Worm (Caenorhabditis elegans) whole organism, L3 larva: ENCODE data around the gene R04B5.5.
A peak's percentile ranks its signal among the peaks of the same experiment; 100 is the strongest.

Experiments
- R02D3.7 ChIP-seq: fragments of 150-350 bp; optimal IDR thresholded peaks from 2 replicates; lab custom pipeline; 2014; ENCODE audit warnings: missing biosample characterization, missing genetic modification characterization
- ZK546.5 ChIP-seq: sonication (generic microtip); optimal IDR thresholded peaks from 2 replicates; lab custom pipeline; 2017; ENCODE audit warnings: missing biosample characterization, missing genetic modification characterization
- aly-2 ChIP-seq: fragments of 150-350 bp; optimal IDR thresholded peaks from 2 replicates; lab custom pipeline; 2014; ENCODE audit warnings: missing biosample characterization, missing genetic modification characterization
- ama-1 ChIP-seq: fragments of 150-350 bp; optimal IDR thresholded peaks from 2 replicates; lab custom pipeline; 2018
- ceh-16 ChIP-seq: sonication (generic microtip); optimal IDR thresholded peaks from 2 replicates; lab custom pipeline; 2017; ENCODE audit warnings: missing biosample characterization, missing genetic modification characterization
- ceh-28 ChIP-seq: fragments of 150-350 bp; optimal IDR thresholded peaks from 2 replicates; lab custom pipeline; 2014; ENCODE audit warnings: missing biosample characterization, missing genetic modification reagents, missing genetic modification characterization
- ceh-9 ChIP-seq: sonication (generic microtip); optimal IDR thresholded peaks from 2 replicates; lab custom pipeline; 2018; ENCODE audit warnings: missing biosample characterization, missing genetic modification characterization
- egl-27 ChIP-seq: sonication (generic microtip); optimal IDR thresholded peaks from 4 replicates; lab custom pipeline; 2017; ENCODE audit warnings: missing biosample characterization, missing genetic modification reagents, missing genetic modification characterization
- elt-1 ChIP-seq: fragments of 150-350 bp; optimal IDR thresholded peaks from 2 replicates; lab custom pipeline; 2014; ENCODE audit warnings: missing biosample characterization, missing genetic modification characterization
- elt-2 ChIP-seq: sonication (generic microtip); optimal IDR thresholded peaks from 2 replicates; lab custom pipeline; 2016; ENCODE audit warnings: missing genetic modification reagents, mild to moderate bottlenecking, missing genetic modification characterization, missing compliant biosample characterization
- hmg-11 ChIP-seq: sonication (generic microtip); optimal IDR thresholded peaks from 2 replicates; lab custom pipeline; 2016; ENCODE audit warnings: missing genetic modification characterization, missing compliant biosample characterization
- lin-39 ChIP-seq: fragments of 150-350 bp; optimal IDR thresholded peaks from 2 replicates; lab custom pipeline; 2018; ENCODE audit warnings: missing biosample characterization, missing genetic modification reagents, missing genetic modification characterization
- lsy-12 ChIP-seq: sonication (generic microtip); optimal IDR thresholded peaks from 2 replicates; lab custom pipeline; 2016; ENCODE audit warnings: mild to moderate bottlenecking, missing genetic modification characterization, missing compliant biosample characterization
- mdl-1 ChIP-seq: fragments of 150-350 bp; optimal IDR thresholded peaks from 2 replicates; lab custom pipeline; 2014; ENCODE audit warnings: missing biosample characterization, missing genetic modification characterization
- nfya-1 ChIP-seq: sonication (generic microtip); optimal IDR thresholded peaks from 2 replicates; lab custom pipeline; 2017; ENCODE audit warnings: missing genetic modification characterization, mild to moderate bottlenecking, missing compliant biosample characterization, antibody characterized with exemption, moderate library complexity; ENCODE audit not compliant: insufficient read depth
- nhr-11 ChIP-seq: fragments of 150-350 bp; optimal IDR thresholded peaks from 2 replicates; lab custom pipeline; 2014; ENCODE audit warnings: missing biosample characterization, missing genetic modification characterization
- nhr-23 ChIP-seq: fragments of 150-350 bp; optimal IDR thresholded peaks from 2 replicates; lab custom pipeline; 2014; ENCODE audit warnings: missing biosample characterization, missing genetic modification reagents, missing genetic modification characterization
- nhr-25 ChIP-seq: sonication (generic microtip); optimal IDR thresholded peaks from 2 replicates; lab custom pipeline; 2017; ENCODE audit warnings: missing biosample characterization, missing genetic modification characterization
- nhr-28 ChIP-seq: fragments of 150-350 bp; optimal IDR thresholded peaks from 2 replicates; lab custom pipeline; 2014; ENCODE audit warnings: missing biosample characterization, missing genetic modification characterization
- nhr-76 ChIP-seq: fragments of 150-350 bp; sonication (generic microtip); optimal IDR thresholded peaks from 5 replicates; lab custom pipeline; 2014; ENCODE audit warnings: missing biosample characterization, missing genetic modification characterization
- nhr-77 ChIP-seq: fragments of 150-350 bp; optimal IDR thresholded peaks from 2 replicates; lab custom pipeline; 2014; ENCODE audit warnings: missing biosample characterization, missing genetic modification characterization
- pha-4 ChIP-seq: fragments of 150-350 bp; optimal IDR thresholded peaks from 2 replicates; lab custom pipeline; 2014; ENCODE audit warnings: missing biosample characterization, missing genetic modification reagents, missing genetic modification characterization
- pqm-1 ChIP-seq: fragments of 150-350 bp; optimal IDR thresholded peaks from 2 replicates; lab custom pipeline; 2017; ENCODE audit warnings: missing biosample characterization, missing genetic modification characterization, inconsistent platforms
- sea-2 ChIP-seq: fragments of 150-350 bp; sonication (generic microtip); optimal IDR thresholded peaks from 4 replicates; lab custom pipeline; 2014; ENCODE audit warnings: missing biosample characterization, missing genetic modification reagents, missing genetic modification characterization
- skn-1 ChIP-seq: fragments of 150-350 bp; optimal IDR thresholded peaks from 2 replicates; lab custom pipeline; 2014; ENCODE audit warnings: missing biosample characterization, missing genetic modification characterization
- unc-39 ChIP-seq: sonication (generic microtip); optimal IDR thresholded peaks from 4 replicates; lab custom pipeline; 2017; ENCODE audit warnings: missing biosample characterization, missing genetic modification characterization
- unc-62 ChIP-seq: fragments of 150-350 bp; sonication (generic microtip); optimal IDR thresholded peaks from 4 replicates; lab custom pipeline; 2014; ENCODE audit warnings: missing biosample characterization, missing genetic modification reagents, missing genetic modification characterization
- zag-1 ChIP-seq: fragments of 150-350 bp; optimal IDR thresholded peaks from 2 replicates; lab custom pipeline; 2014; ENCODE audit warnings: missing biosample characterization, missing genetic modification characterization
- ztf-11 ChIP-seq: fragments of 150-350 bp; optimal IDR thresholded peaks from 2 replicates; lab custom pipeline; 2014; ENCODE audit warnings: missing biosample characterization, missing genetic modification characterization
- ztf-4 ChIP-seq: fragments of 150-350 bp; optimal IDR thresholded peaks from 2 replicates; lab custom pipeline; 2014; ENCODE audit warnings: missing biosample characterization, missing genetic modification characterization

The R04B5.5 gene

ce11 chrV:10073793-10074192 is 13.5 kb upstream of the R04B5.5 start, which contains the start of gene F57A8.6:
TSS of gene F57A8.6 (minus strand) at chrV:10073893.
- TF ChIP-seq nhr-25 (tag; lab: Kevin White, UChicago) (no peak), nhr-76 (peak; percentile 46)

- no peak for TF ChIP-seq pqm-1 (tag; lab: Kevin White, UChicago)
Measured at ce11 chrV:10075441-10075840, 11.8 kb upstream of the R04B5.5 start, which contains the start of gene F57A8.7. TSS of gene F57A8.7 (plus strand) at chrV:10075741.

ce11 chrV:10078244-10078643 is 9.0 kb upstream of the R04B5.5 start, which contains the start of gene R04B5.1:
TSS of gene R04B5.1 (minus strand) at chrV:10078344.
- no peak for TF ChIP-seq nhr-28 (tag; lab: Kevin White, UChicago)
- TF ChIP-seq nhr-11 (tag; lab: Kevin White, UChicago) = no peak
- TF ChIP-seq skn-1 (tag; lab: Kevin White, UChicago) = no peak
- TF ChIP-seq elt-2 (tag; lab: Kevin White, UChicago) = no peak
- no peak for TF ChIP-seq unc-39 (tag; lab: Kevin White, UChicago)
- no peak for TF ChIP-seq pha-4 (tag; lab: Kevin White, UChicago)
- TF ChIP-seq egl-27 (tag; lab: Kevin White, UChicago) = no peak
- TF ChIP-seq nhr-77 (tag; lab: Kevin White, UChicago) = no peak
- no peak for TF ChIP-seq elt-1
- no peak for TF ChIP-seq ceh-9 (tag; lab: Kevin White, UChicago)
- TF ChIP-seq zag-1 (tag; lab: Kevin White, UChicago) = no peak
- TF ChIP-seq hmg-11 (tag; lab: Kevin White, UChicago) = no peak
- TF ChIP-seq ztf-4 (tag; lab: Kevin White, UChicago) = no peak
- no peak for TF ChIP-seq lsy-12 (tag; lab: Kevin White, UChicago)
- TF ChIP-seq, all 47 proteins: peak for 0

ce11 chrV:10080905-10081304 is 6.4 kb upstream of the R04B5.5 start:
- TF ChIP-seq ama-1 (lab: Kevin White, UChicago) (no peak), nhr-23 (tag; lab: Kevin White, UChicago) (no peak)

DNA sequence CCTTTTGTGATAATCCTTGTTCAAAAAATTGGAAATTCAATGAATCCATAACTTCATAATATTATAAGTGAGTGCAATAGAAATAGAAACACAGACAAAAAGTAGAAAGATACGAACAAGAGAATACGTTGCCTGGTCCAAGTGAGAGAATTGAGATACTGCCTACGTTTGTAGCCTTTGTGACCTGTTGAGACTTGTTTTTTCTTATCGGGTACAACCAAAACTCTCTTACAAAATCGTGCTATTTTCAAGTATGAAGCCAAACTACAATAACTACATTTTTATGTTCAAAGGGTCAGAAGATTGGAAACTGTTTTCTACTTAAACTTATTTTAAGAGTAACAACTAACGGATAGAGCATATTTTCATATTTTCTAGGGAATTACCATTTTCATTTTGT is 5.6 kb upstream of the R04B5.5 start, which contains the start of gene nhr-205:
TSS of gene nhr-205 (minus strand) at position 141 of the 400 bp plus-strand sequence.
- TF ChIP-seq nhr-76 (peak; percentile 77), nfya-1 (no peak), zag-1 (tag; lab: Kevin White, UChicago) (no peak), nhr-77 (tag; lab: Kevin White, UChicago) (no peak), ceh-9 (tag; lab: Kevin White, UChicago) (no peak)

DNA sequence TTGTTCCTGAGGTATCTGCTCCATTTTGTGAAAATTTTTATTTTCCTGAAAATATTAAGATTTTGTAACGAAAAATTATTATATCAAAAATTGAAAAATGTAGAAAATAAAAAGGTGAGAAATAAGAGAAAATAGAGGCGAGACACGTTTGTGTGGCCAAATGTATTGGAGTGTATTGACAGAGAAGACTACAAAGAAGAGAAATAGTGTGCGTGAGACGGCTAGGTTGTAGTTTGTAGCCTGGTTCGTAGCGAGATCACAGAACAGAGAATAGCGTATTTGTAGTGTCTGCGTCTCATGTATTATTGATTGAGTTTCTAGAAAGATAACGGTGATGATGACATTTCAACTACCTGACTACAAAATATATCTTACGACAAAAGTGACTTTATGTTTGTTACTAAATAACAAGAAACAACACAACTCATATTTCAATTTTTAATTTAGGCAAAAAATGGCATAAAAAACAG is 3.2 kb upstream of the R04B5.5 start, which contains the start of gene nhr-12:
TSS of gene nhr-12 (minus strand) at position 51 of the 470 bp plus-strand sequence.
- no peak for TF ChIP-seq lsy-12 (tag; lab: Kevin White, UChicago)
- TF ChIP-seq zag-1 (tag; lab: Kevin White, UChicago) = no peak
- TF ChIP-seq egl-27 (tag; lab: Kevin White, UChicago) = no peak
- peak; percentile 28 for TF ChIP-seq ceh-28 (tag; lab: Kevin White, UChicago)
- peak; percentile 2 for TF ChIP-seq skn-1 (tag; lab: Kevin White, UChicago)
- no peak for TF ChIP-seq lin-39 (tag; lab: Kevin White, UChicago)
- TF ChIP-seq elt-2 (tag; lab: Kevin White, UChicago) = peak; percentile 45
- no peak for TF ChIP-seq nhr-23 (tag; lab: Kevin White, UChicago)
- TF ChIP-seq ztf-11 (tag; lab: Kevin White, UChicago) = no peak
- peak; percentile 0 for TF ChIP-seq nfya-1
- TF ChIP-seq nhr-11 (tag; lab: Kevin White, UChicago) = peak; percentile 8
- TF ChIP-seq aly-2 (tag; lab: Kevin White, UChicago) = no peak

DNA sequence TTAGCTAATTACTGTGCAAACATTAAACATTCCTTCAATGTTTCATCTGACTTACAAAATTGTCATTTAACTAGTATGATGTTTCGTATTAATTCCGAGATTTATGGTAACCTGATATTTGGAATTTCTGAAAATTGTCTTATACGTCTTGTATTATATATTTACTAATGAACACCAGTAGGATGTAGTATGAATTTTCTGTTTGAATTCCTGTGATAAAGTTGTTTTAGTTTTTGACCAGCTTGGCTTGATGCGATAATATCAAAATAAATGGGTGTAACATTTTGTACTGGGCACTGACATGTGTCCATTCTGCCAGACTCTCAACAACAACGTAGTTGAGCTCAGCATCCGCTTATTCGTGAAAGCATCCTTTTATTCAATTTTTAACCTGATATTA is 2.4 kb upstream of the R04B5.5 start, which contains the start of gene R04B5.6:
TSS of gene R04B5.6 (plus strand) at position 301 of the 400 bp plus-strand sequence.
- TF ChIP-seq nhr-28 (tag; lab: Kevin White, UChicago) (no peak), sea-2 (GFP tag; lab: Kevin White, UChicago) (no peak), elt-2 (tag; lab: Kevin White, UChicago) (no peak), pha-4 (tag; lab: Kevin White, UChicago) (no peak), ZK546.5 (tag; lab: Kevin White, UChicago) (no peak), nhr-23 (tag; lab: Kevin White, UChicago) (no peak), nhr-76 (peak; percentile 63), mdl-1 (tag; lab: Kevin White, UChicago) (no peak), R02D3.7 (tag; lab: Kevin White, UChicago) (no peak), ztf-4 (tag; lab: Kevin White, UChicago) (peak; percentile 18), unc-62 (GFP tag; lab: Kevin White, UChicago) (no peak), ceh-16 (no peak), ztf-11 (tag; lab: Kevin White, UChicago) (no peak)
